Worm (Caenorhabditis elegans) whole organism, L2 larva: ENCODE data around the gene srj-37.
A peak's percentile ranks its signal among the peaks of the same experiment; 100 is the strongest.

Experiments
- C34F6.9 ChIP-seq: fragments of 150-350 bp; optimal IDR thresholded peaks from 2 replicates; lab custom pipeline; 2014; ENCODE audit warnings: missing biosample characterization, missing genetic modification characterization
- R02D3.7 ChIP-seq: fragments of 150-350 bp; optimal IDR thresholded peaks from 2 replicates; lab custom pipeline; 2014; ENCODE audit warnings: missing biosample characterization, missing genetic modification characterization
- Y55F3AM.14 ChIP-seq: fragments of 200-800 bp; sonication (Bioruptor generic); optimal IDR thresholded peaks from 2 replicates; lab custom pipeline; 2018; ENCODE audit warnings: mild to moderate bottlenecking, missing genetic modification characterization, missing compliant biosample characterization
- ZK546.5 ChIP-seq: sonication (generic microtip); optimal IDR thresholded peaks from 2 replicates; lab custom pipeline; 2017; ENCODE audit warnings: missing biosample characterization, missing genetic modification characterization
- aly-2 ChIP-seq: fragments of 150-350 bp; optimal IDR thresholded peaks from 2 replicates; lab custom pipeline; 2014; ENCODE audit warnings: missing biosample characterization, missing genetic modification characterization
- ama-1 ChIP-seq: fragments of 150-350 bp; optimal IDR thresholded peaks from 2 replicates; lab custom pipeline; 2018; ENCODE audit warnings: inconsistent platforms
- blmp-1 ChIP-seq: sonication (generic microtip); optimal IDR thresholded peaks from 2 replicates; lab custom pipeline; 2017; ENCODE audit warnings: missing genetic modification characterization, mild to moderate bottlenecking, missing compliant biosample characterization, antibody characterized with exemption, moderate library complexity; ENCODE audit not compliant: insufficient read depth
- crh-2 ChIP-seq: sonication (generic microtip); optimal IDR thresholded peaks from 2 replicates; lab custom pipeline; 2017; ENCODE audit warnings: missing biosample characterization, missing genetic modification characterization
- egl-27 ChIP-seq: sonication (generic microtip); optimal IDR thresholded peaks from 3 replicates; lab custom pipeline; 2017; ENCODE audit warnings: missing biosample characterization, missing genetic modification reagents, missing genetic modification characterization
- elt-1 ChIP-seq: fragments of 150-350 bp; optimal IDR thresholded peaks from 2 replicates; lab custom pipeline; 2014; ENCODE audit warnings: missing biosample characterization, missing genetic modification characterization
- elt-3 ChIP-seq: sonication (generic microtip); optimal IDR thresholded peaks from 2 replicates; lab custom pipeline; 2017; ENCODE audit warnings: missing biosample characterization, missing genetic modification characterization
- lin-11 ChIP-seq: fragments of 150-350 bp; sonication (generic microtip); optimal IDR thresholded peaks from 2 replicates; lab custom pipeline; 2014; ENCODE audit warnings: missing biosample characterization, missing genetic modification characterization, inconsistent platforms, mixed read lengths
- lin-39 ChIP-seq: fragments of 150-350 bp; optimal IDR thresholded peaks from 2 replicates; lab custom pipeline; 2014; ENCODE audit warnings: missing biosample characterization, missing genetic modification reagents, missing genetic modification characterization
- lsy-2 ChIP-seq, 2 experiments: fragments of 150-350 bp in 1 of 2; sonication (generic microtip) in 1 of 2; optimal IDR thresholded peaks; 2 replicates each; lab custom pipeline; 2014 to 2017; ENCODE audit warnings: missing biosample characterization in 2 of 2, missing genetic modification characterization in 2 of 2
- mbf-1 ChIP-seq: sonication (generic microtip); optimal IDR thresholded peaks from 2 replicates; lab custom pipeline; 2017; ENCODE audit warnings: missing biosample characterization, missing genetic modification characterization
- nhr-10 ChIP-seq: sonication (generic microtip); optimal IDR thresholded peaks from 2 replicates; lab custom pipeline; 2017; ENCODE audit warnings: missing biosample characterization, missing genetic modification characterization
- nhr-11 ChIP-seq: fragments of 150-350 bp; optimal IDR thresholded peaks from 2 replicates; lab custom pipeline; 2014; ENCODE audit warnings: missing biosample characterization, missing genetic modification characterization
- nhr-12 ChIP-seq: fragments of 150-350 bp; optimal IDR thresholded peaks from 2 replicates; lab custom pipeline; 2014; ENCODE audit warnings: missing biosample characterization, missing genetic modification characterization
- nhr-129 ChIP-seq: fragments of 150-350 bp; optimal IDR thresholded peaks from 2 replicates; lab custom pipeline; 2014; ENCODE audit warnings: missing biosample characterization, missing genetic modification characterization
- nhr-21 ChIP-seq: fragments of 150-350 bp; optimal IDR thresholded peaks from 2 replicates; lab custom pipeline; 2014; ENCODE audit warnings: missing biosample characterization, missing genetic modification characterization
- nhr-23 ChIP-seq: fragments of 150-350 bp; optimal IDR thresholded peaks from 2 replicates; lab custom pipeline; 2014; ENCODE audit warnings: missing biosample characterization, missing genetic modification reagents, missing genetic modification characterization
- nhr-237 ChIP-seq: fragments of 150-350 bp; optimal IDR thresholded peaks from 2 replicates; lab custom pipeline; 2014; ENCODE audit warnings: missing biosample characterization, missing genetic modification characterization
- nhr-25 ChIP-seq: fragments of 150-350 bp; sonication (generic microtip); optimal IDR thresholded peaks from 3 replicates; lab custom pipeline; 2014; ENCODE audit warnings: missing biosample characterization, missing genetic modification characterization
- nhr-77 ChIP-seq: fragments of 150-350 bp; optimal IDR thresholded peaks from 2 replicates; lab custom pipeline; 2014; ENCODE audit warnings: missing biosample characterization, missing genetic modification characterization
- peb-1 ChIP-seq: fragments of 150-350 bp; optimal IDR thresholded peaks from 2 replicates; lab custom pipeline; 2014; ENCODE audit warnings: missing biosample characterization, missing genetic modification characterization
- sem-4 ChIP-seq: fragments of 150-350 bp; optimal IDR thresholded peaks from 2 replicates; lab custom pipeline; 2014; ENCODE audit warnings: missing biosample characterization, missing genetic modification reagents, missing genetic modification characterization
- skn-1 ChIP-seq: sonication (generic microtip); optimal IDR thresholded peaks from 2 replicates; lab custom pipeline; 2017; ENCODE audit warnings: missing biosample characterization, missing genetic modification characterization
- sma-3 ChIP-seq: sonication (generic microtip); optimal IDR thresholded peaks from 2 replicates; lab custom pipeline; 2016; ENCODE audit warnings: missing genetic modification reagents, missing genetic modification characterization, missing compliant biosample characterization
- sma-9 ChIP-seq, 2 experiments: fragments of 150-350 bp in 1 of 2; sonication (generic microtip) in 1 of 2; optimal IDR thresholded peaks; 2 replicates each; lab custom pipeline; 2014 to 2016; ENCODE audit warnings: missing genetic modification characterization in 2 of 2, mild to moderate bottlenecking in 1 of 2, missing biosample characterization in 1 of 2, missing compliant biosample characterization in 1 of 2, missing genetic modification reagents in 1 of 2, moderate library complexity in 1 of 2
- unc-39 ChIP-seq: fragments of 150-350 bp; optimal IDR thresholded peaks from 2 replicates; lab custom pipeline; 2014; ENCODE audit warnings: missing biosample characterization, missing genetic modification characterization
- unc-55 ChIP-seq: fragments of 150-350 bp; sonication (generic microtip); optimal IDR thresholded peaks from 3 replicates; lab custom pipeline; 2014; ENCODE audit warnings: missing biosample characterization, missing genetic modification reagents, missing genetic modification characterization
- unc-62 ChIP-seq: fragments of 150-350 bp; optimal IDR thresholded peaks from 2 replicates; lab custom pipeline; 2014; ENCODE audit warnings: missing biosample characterization, missing genetic modification reagents, missing genetic modification characterization
- zag-1 ChIP-seq: fragments of 150-350 bp; optimal IDR thresholded peaks from 2 replicates; lab custom pipeline; 2014; ENCODE audit warnings: missing biosample characterization, missing genetic modification characterization
- ztf-1 ChIP-seq: fragments of 200-800 bp; sonication (Bioruptor generic); conservative IDR thresholded peaks from 2 replicates; pipeline ENCODE4 v1.3.6; 2022; ENCODE audit warnings: missing genetic modification characterization, missing compliant biosample characterization
- ztf-11 ChIP-seq: sonication (generic microtip); optimal IDR thresholded peaks from 2 replicates; lab custom pipeline; 2017; ENCODE audit warnings: missing biosample characterization, missing genetic modification characterization

Gene srj-37

DNA sequence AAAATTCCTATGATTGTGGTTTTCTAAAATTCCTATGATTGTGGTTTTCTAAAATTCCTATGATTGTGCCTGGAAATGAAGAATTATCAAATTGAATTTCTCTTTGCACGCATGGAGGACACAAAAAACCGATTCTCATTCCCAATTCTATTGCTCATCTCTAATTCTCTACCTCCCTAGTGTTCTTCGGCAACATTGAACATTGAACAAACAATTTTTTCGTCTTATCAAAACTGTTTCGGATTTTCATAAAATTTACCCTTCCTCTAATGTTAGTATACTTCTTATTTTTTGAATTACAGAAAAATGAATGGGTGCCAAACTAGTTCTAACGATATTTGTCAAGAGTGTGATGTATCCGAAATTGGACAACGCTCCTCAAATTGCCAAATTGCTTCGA lies 2.1 kb upstream of the srj-37 start, which contains the start of gene pals-31:
TSS of gene pals-31 (plus strand) at position 301 of the 400 bp plus-strand sequence.
- no peak for TF ChIP-seq nhr-11 (tag; lab: Kevin White, UChicago)
- TF ChIP-seq lsy-2 (tag; optimal IDR thresholded peaks at IDR 0.05; lab: Kevin White, UChicago): no peak
- no peak for TF ChIP-seq nhr-237 (tag; lab: Kevin White, UChicago)
- no peak for TF ChIP-seq crh-2
- TF ChIP-seq nhr-23 (tag; lab: Kevin White, UChicago): no peak
- TF ChIP-seq ztf-1 (GFP tag; lab: Robert Waterston, UW): no peak
- TF ChIP-seq nhr-77 (tag; lab: Kevin White, UChicago): no peak
- no peak for TF ChIP-seq R02D3.7 (tag; lab: Kevin White, UChicago)
- TF ChIP-seq blmp-1 (tag; lab: Kevin White, UChicago): no peak

ce11 chrV:642750-643149 lies 4.3 kb downstream of the srj-37 start, which contains the start of gene nhr-190:
Gene nhr-190 (minus strand): TSS chrV:642924.
- TF ChIP-seq R02D3.7 (tag; lab: Kevin White, UChicago) (no peak), sma-9 (GFP tag; optimal IDR thresholded peaks at IDR 0.05; lab: Kevin White, UChicago) (peak; percentile 12), sma-9 (tag; optimal IDR thresholded peaks at IDR 0.05; lab: Kevin White, UChicago) (no peak), nhr-23 (tag; lab: Kevin White, UChicago) (no peak), crh-2 (no peak), nhr-237 (tag; lab: Kevin White, UChicago) (no peak), nhr-129 (peak; percentile 35), C34F6.9 (tag; lab: Kevin White, UChicago) (peak; percentile 32)

ce11 chrV:646129-646528 lies 7.7 kb downstream of the srj-37 start, which contains the start of gene F48G7.12:
Gene F48G7.12 (minus strand): TSS chrV:646229.
- no peak for TF ChIP-seq nhr-12 (tag; lab: Kevin White, UChicago)
- TF ChIP-seq ztf-11 (tag; lab: Kevin White, UChicago): no peak
- no peak for TF ChIP-seq nhr-21 (tag; lab: Kevin White, UChicago)
- TF ChIP-seq nhr-25 (tag; lab: Kevin White, UChicago): no peak
- no peak for TF ChIP-seq elt-1 (tag; lab: Kevin White, UChicago)
- no peak for TF ChIP-seq aly-2
- TF ChIP-seq peb-1: no peak
- TF ChIP-seq ZK546.5: no peak
- TF ChIP-seq unc-39 (tag; lab: Kevin White, UChicago): no peak
- TF ChIP-seq nhr-11 (tag; lab: Kevin White, UChicago): no peak
- TF ChIP-seq sem-4 (tag; lab: Kevin White, UChicago): no peak
- no peak for TF ChIP-seq unc-62 (GFP tag; lab: Kevin White, UChicago)
- no peak for TF ChIP-seq nhr-129
- TF ChIP-seq lin-39 (tag; lab: Kevin White, UChicago): no peak

DNA sequence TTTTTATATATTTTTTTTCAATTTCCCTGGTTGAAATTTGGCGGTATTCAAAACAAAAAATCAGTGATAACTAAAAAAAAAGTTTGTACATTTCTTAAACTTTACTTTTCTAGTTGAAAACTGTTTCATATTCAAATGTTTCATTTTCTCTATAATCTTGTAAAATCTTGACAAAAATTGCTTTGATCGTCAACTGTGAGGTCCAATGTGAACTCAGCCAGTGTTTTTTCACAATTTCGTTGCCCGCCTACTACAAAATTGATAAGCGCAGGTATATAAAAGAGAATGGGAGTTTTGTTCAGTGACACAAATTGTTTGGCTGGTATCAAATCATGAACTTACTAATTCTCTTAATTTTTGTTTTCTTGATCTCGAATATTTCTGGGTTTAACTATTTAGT lies 8.5 kb downstream of the srj-37 start, which contains the start of gene ugt-42:
TSS of gene ugt-42 (plus strand) at position 301 of the 400 bp plus-strand sequence.
- TF ChIP-seq sem-4 (tag; lab: Kevin White, UChicago) (no peak), egl-27 (tag; lab: Kevin White, UChicago) (no peak), ztf-11 (tag; lab: Kevin White, UChicago) (no peak), lsy-2 (tag; optimal IDR thresholded peaks at IDR 0.05; lab: Kevin White, UChicago) (no peak), mbf-1 (no peak), lin-11 (no peak), zag-1 (tag; lab: Kevin White, UChicago) (no peak), aly-2 (no peak), ama-1 (lab: Kevin White, UChicago) (no peak), sma-3 (no peak), skn-1 (no peak), C34F6.9 (tag; lab: Kevin White, UChicago) (no peak), sma-9 (GFP tag; optimal IDR thresholded peaks at IDR 0.05; lab: Kevin White, UChicago) (no peak), sma-9 (tag; optimal IDR thresholded peaks at IDR 0.05; lab: Kevin White, UChicago) (no peak), crh-2 (no peak), nhr-12 (tag; lab: Kevin White, UChicago) (no peak), nhr-77 (tag; lab: Kevin White, UChicago) (no peak), Y55F3AM.14 (no peak), nhr-10 (tag; lab: Kevin White, UChicago) (no peak)

DNA sequence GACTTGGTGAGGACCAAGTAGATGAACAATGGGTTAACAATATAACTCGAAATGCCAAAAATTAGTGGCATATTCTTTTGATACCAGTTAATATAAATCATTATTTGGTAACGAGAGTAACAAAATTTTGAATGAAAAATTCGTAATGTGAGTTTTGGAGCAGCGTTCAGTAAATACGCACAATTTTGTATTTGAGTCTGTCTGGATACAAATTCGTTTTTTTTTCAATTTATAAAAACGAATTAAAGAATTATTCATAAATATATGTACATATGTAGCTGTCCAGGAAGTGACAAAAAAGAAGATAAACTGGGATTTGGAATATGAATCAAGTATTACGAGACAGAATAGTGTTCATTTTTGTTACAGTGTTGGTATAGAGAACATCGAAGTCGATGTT lies 14.5 kb downstream of the srj-37 start, which contains the start of gene srj-5:
TSS of gene srj-5 (minus strand) at position 101 of the 400 bp plus-strand sequence.
- no peak for TF ChIP-seq unc-55 (GFP tag; lab: Kevin White, UChicago)
- TF ChIP-seq ztf-1 (GFP tag; lab: Robert Waterston, UW): no peak
- TF ChIP-seq elt-3 (tag; lab: Kevin White, UChicago): no peak
- TF ChIP-seq nhr-129: no peak
- TF ChIP-seq, all 48 proteins: peak for 0
